Fruit fly (Drosophila melanogaster) whole organism, wandering third instar larva: ENCODE results near the gene alpha-Man-IIa.
A peak's percentile ranks its signal among the peaks of the same experiment; 100 is the strongest.

Experiments
- Abd-B ChIP-seq: fragments of >200 bp; optimal IDR thresholded peaks from 2 replicates; lab custom pipeline; 2017; ENCODE audit warnings: missing biosample characterization, missing genetic modification characterization
- CG32264 ChIP-seq: fragments of 200-800 bp; sonication (Bioruptor generic); optimal IDR thresholded peaks from 2 replicates; lab custom pipeline; 2016; ENCODE audit warnings: missing biosample characterization, missing genetic modification characterization
- CG9705 ChIP-seq: fragments of 200-800 bp; sonication (Bioruptor generic); optimal IDR thresholded peaks from 2 replicates; lab custom pipeline; 2018; ENCODE audit warnings: missing biosample characterization, mild to moderate bottlenecking, missing genetic modification characterization
- CrebA ChIP-seq: fragments of 200-800 bp; sonication (Bioruptor generic); optimal IDR thresholded peaks from 2 replicates; lab custom pipeline; 2016; ENCODE audit warnings: missing biosample characterization, mild to moderate bottlenecking, missing genetic modification characterization, borderline replicate concordance
- Dfd ChIP-seq: fragments of >200 bp; optimal IDR thresholded peaks from 2 replicates; lab custom pipeline; 2017; ENCODE audit warnings: missing biosample characterization, missing genetic modification characterization
- Dif ChIP-seq: fragments of 200-275, 200-300 bp; sonication (Bioruptor generic); optimal IDR thresholded peaks from 2 replicates; lab custom pipeline; 2018; ENCODE audit warnings: missing biosample characterization, missing genetic modification characterization; ENCODE audit not compliant: partially characterized antibody
- GATAd ChIP-seq: sonication (Bioruptor generic); optimal IDR thresholded peaks from 2 replicates; lab custom pipeline; 2016; ENCODE audit warnings: missing biosample characterization, missing genetic modification characterization
- HLH106 ChIP-seq: fragments of 200-800 bp; optimal IDR thresholded peaks from 3 replicates; lab custom pipeline; 2019; ENCODE audit warnings: missing biosample characterization, mild to moderate bottlenecking, missing genetic modification characterization, moderate library complexity
- Hnf4 ChIP-seq: fragments of 200-800 bp; sonication (Bioruptor generic); optimal IDR thresholded peaks from 2 replicates; lab custom pipeline; 2016; ENCODE audit warnings: missing biosample characterization, mild to moderate bottlenecking, missing genetic modification characterization
- Hr78 ChIP-seq: fragments of >200 bp; optimal IDR thresholded peaks from 2 replicates; lab custom pipeline; 2017; ENCODE audit warnings: missing biosample characterization, missing genetic modification characterization
- Hr83 ChIP-seq: fragments of 200-300 bp; sonication (Bioruptor generic); optimal IDR thresholded peaks from 2 replicates; lab custom pipeline; 2016; ENCODE audit warnings: missing biosample characterization, mild to moderate bottlenecking, missing genetic modification characterization, moderate library complexity; ENCODE audit not compliant: poor library complexity, severe bottlenecking
- Jra ChIP-seq: sonication (Bioruptor generic); optimal IDR thresholded peaks from 2 replicates; lab custom pipeline; 2016; ENCODE audit warnings: missing biosample characterization, missing genetic modification characterization
- Mio ChIP-seq: sonication (Bioruptor generic); optimal IDR thresholded peaks from 2 replicates; lab custom pipeline; 2016; ENCODE audit warnings: missing biosample characterization, missing genetic modification characterization
- Myc ChIP-seq: fragments of >200 bp; optimal IDR thresholded peaks from 2 replicates; lab custom pipeline; 2017
- N ChIP-seq: fragments of >200 bp; optimal IDR thresholded peaks from 2 replicates; lab custom pipeline; 2018; ENCODE audit warnings: missing biosample characterization, missing external identifiers, missing genetic modification characterization
- OdsH ChIP-seq: fragments of 200-800 bp; sonication (Bioruptor generic); optimal IDR thresholded peaks from 2 replicates; lab custom pipeline; 2016; ENCODE audit warnings: missing biosample characterization, mild to moderate bottlenecking, missing genetic modification characterization
- Rel ChIP-seq, 2 experiments: fragments of 200-800 bp; sonication (Bioruptor generic) in 1 of 2; optimal IDR thresholded peaks; 2 replicates in 1 of 2; 3 replicates in 1 of 2; lab custom pipeline; 2016 to 2019; ENCODE audit warnings: mild to moderate bottlenecking in 2 of 2, missing biosample characterization in 2 of 2, missing genetic modification characterization in 2 of 2, moderate library complexity in 1 of 2
- Sp1 ChIP-seq: fragments of 200-800 bp; sonication (Bioruptor generic); optimal IDR thresholded peaks from 3 replicates; lab custom pipeline; 2019; ENCODE audit warnings: missing biosample characterization, mild to moderate bottlenecking, missing genetic modification characterization, moderate library complexity
- Vsx2 ChIP-seq: fragments of 200-300, 225-300 bp; sonication (Bioruptor generic); optimal IDR thresholded peaks from 2 replicates; lab custom pipeline; 2018; ENCODE audit warnings: missing biosample characterization, missing genetic modification characterization; ENCODE audit not compliant: partially characterized antibody
- br ChIP-seq: fragments of 200-800 bp; sonication (Bioruptor generic); optimal IDR thresholded peaks from 2 replicates; lab custom pipeline; 2016; ENCODE audit warnings: missing biosample characterization, missing genetic modification characterization
- brk ChIP-seq: fragments of 200-800 bp; sonication (Bioruptor generic); optimal IDR thresholded peaks from 2 replicates; lab custom pipeline; 2016; ENCODE audit warnings: missing biosample characterization, mild to moderate bottlenecking, missing genetic modification characterization
- dl ChIP-seq, 2 experiments: fragments of 175-275, 200-275 bp in 1 of 2; fragments of 200-275 bp in 1 of 2; sonication (Bioruptor generic); optimal IDR thresholded peaks; lab custom pipeline; 2018; ENCODE audit warnings: mild to moderate bottlenecking in 2 of 2, missing biosample characterization in 2 of 2, missing genetic modification characterization in 2 of 2, moderate library complexity in 2 of 2; ENCODE audit not compliant: partially characterized antibody in 2 of 2, insufficient read depth in 1 of 2
- dmrt93B ChIP-seq: fragments of 200-800 bp; sonication (Bioruptor generic); optimal IDR thresholded peaks from 2 replicates; lab custom pipeline; 2018; ENCODE audit warnings: missing biosample characterization, mild to moderate bottlenecking, missing genetic modification characterization
- dsf ChIP-seq: sonication (Bioruptor generic); optimal IDR thresholded peaks from 2 replicates; lab custom pipeline; 2016; ENCODE audit warnings: missing biosample characterization, missing genetic modification characterization, borderline replicate concordance
- ey ChIP-seq: fragments of 200-800 bp; sonication (Bioruptor generic); optimal IDR thresholded peaks from 2 replicates; lab custom pipeline; 2016; ENCODE audit warnings: missing biosample characterization, missing genetic modification characterization
- foxo ChIP-seq, 2 experiments: fragments of 200-800 bp; sonication (Bioruptor generic); optimal IDR thresholded peaks; 2 replicates in 1 of 2; 3 replicates in 1 of 2; lab custom pipeline; 2016 to 2017; ENCODE audit warnings: missing biosample characterization in 2 of 2, missing genetic modification characterization in 2 of 2
- fru ChIP-seq: fragments of 200-800 bp; sonication (Bioruptor generic); optimal IDR thresholded peaks from 3 replicates; lab custom pipeline; 2016; ENCODE audit warnings: missing biosample characterization, mild to moderate bottlenecking, missing genetic modification characterization
- h ChIP-seq: fragments of 200-800 bp; sonication (Bioruptor generic); optimal IDR thresholded peaks from 3 replicates; lab custom pipeline; 2016; ENCODE audit warnings: missing biosample characterization, mild to moderate bottlenecking, missing genetic modification characterization
- jim ChIP-seq: fragments of 175-275, 200-325 bp; sonication (Bioruptor generic); optimal IDR thresholded peaks from 2 replicates; lab custom pipeline; 2016; ENCODE audit warnings: missing biosample characterization, mild to moderate bottlenecking, missing genetic modification characterization
- lola ChIP-seq: fragments of >200 bp; optimal IDR thresholded peaks from 2 replicates; lab custom pipeline; 2017; ENCODE audit warnings: missing biosample characterization, missing genetic modification characterization
- pan ChIP-seq: fragments of >200 bp; optimal IDR thresholded peaks from 2 replicates; lab custom pipeline; 2017
- psq ChIP-seq: fragments of 200-800 bp; sonication (Bioruptor generic); optimal IDR thresholded peaks from 3 replicates; lab custom pipeline; 2017; ENCODE audit warnings: missing biosample characterization, mild to moderate bottlenecking, missing genetic modification characterization, moderate library complexity
- rgr ChIP-seq: fragments of 200-800 bp; sonication (Bioruptor generic); optimal IDR thresholded peaks from 3 replicates; lab custom pipeline; 2016; ENCODE audit warnings: missing biosample characterization, mild to moderate bottlenecking, missing genetic modification characterization
- sage ChIP-seq: fragments of 200-800 bp; sonication (Bioruptor generic); optimal IDR thresholded peaks from 2 replicates; lab custom pipeline; 2016; ENCODE audit warnings: missing biosample characterization, mild to moderate bottlenecking, missing genetic modification characterization
- sv ChIP-seq: fragments of 200-800 bp; sonication (Bioruptor generic); optimal IDR thresholded peaks from 3 replicates; lab custom pipeline; 2016; ENCODE audit warnings: missing biosample characterization, missing genetic modification characterization
- tai ChIP-seq: sonication (Bioruptor generic); optimal IDR thresholded peaks from 2 replicates; lab custom pipeline; 2016; ENCODE audit warnings: missing biosample characterization, missing genetic modification characterization
- usp ChIP-seq: fragments of >200 bp; optimal IDR thresholded peaks from 2 replicates; lab custom pipeline; 2017; ENCODE audit warnings: missing biosample characterization, missing genetic modification characterization
- woc ChIP-seq: sonication (Bioruptor generic); optimal IDR thresholded peaks from 2 replicates; lab custom pipeline; 2016; ENCODE audit warnings: missing biosample characterization, mild to moderate bottlenecking, missing genetic modification characterization

The alpha-Man-IIa gene

dm6 chr3R:9401127-9401603 lies 11.2 kb upstream of the alpha-Man-IIa start, which contains the start of the genes RpL34b and CG8132:
Gene RpL34b (minus strand): TSS chr3R:9401226.
Gene CG8132 (plus strand): TSS chr3R:9401495.
- TF ChIP-seq Vsx2 (GFP tag; lab: Kevin White, UChicago) (no peak), lola (GFP tag; lab: Kevin White, UChicago) (no peak), ey (GFP tag; lab: Kevin White, UChicago) (peak; percentile 93), Hr83 (GFP tag; lab: Kevin White, UChicago) (peak; percentile 96), dsf (peak; percentile 90), Myc (lab: Kevin White, UChicago) (peak; percentile 83), N (GFP tag; lab: Kevin White, UChicago) (no peak), rgr (peak; percentile 96), psq (peak; percentile 88), br (GFP tag; lab: Kevin White, UChicago) (peak; percentile 96), brk (GFP tag; lab: Kevin White, UChicago) (no peak), OdsH (peak; percentile 93), CG9705 (peak; percentile 97), h (GFP tag; lab: Kevin White, UChicago) (peak; percentile 98), sv (GFP tag; lab: Kevin White, UChicago) (peak; percentile 97), foxo (GFP tag; optimal IDR thresholded peaks at IDR 0.05; lab: Kevin White, UChicago) (peak; percentile 27 to 98), GATAd (GFP tag; lab: Kevin White, UChicago) (peak; percentile 91), CG32264 (GFP tag; lab: Kevin White, UChicago) (peak; percentile 73), Hnf4 (peak; percentile 97), Mio (GFP tag; lab: Kevin White, UChicago) (peak; percentile 87), tai (GFP tag; lab: Kevin White, UChicago) (no peak), Jra (GFP tag; lab: Kevin White, UChicago) (peak; percentile 96), dmrt93B (GFP tag; lab: Kevin White, UChicago) (peak; percentile 96), Hr78 (GFP tag; lab: Kevin White, UChicago) (no peak), usp (GFP tag; lab: Kevin White, UChicago) (no peak), CrebA (GFP tag; lab: Kevin White, UChicago) (no peak), fru (GFP tag; lab: Kevin White, UChicago) (peak; percentile 95), jim (GFP tag; lab: Kevin White, UChicago) (peak; percentile 85), Rel (GFP tag; optimal IDR thresholded peaks at IDR 0.05; lab: Kevin White, UChicago) (peak; percentile 73), Rel (tag; optimal IDR thresholded peaks at IDR 0.05; lab: Kevin White, UChicago) (peak; percentile 84), Abd-B (GFP tag; lab: Kevin White, UChicago) (no peak), woc (GFP tag; lab: Kevin White, UChicago) (peak; percentile 86), sage (no peak), HLH106 (tag; lab: Kevin White, UChicago) (peak; percentile 97), Dfd (GFP tag; lab: Kevin White, UChicago) (no peak), pan (lab: Kevin White, UChicago) (no peak), Dif (peak; percentile 17), Sp1 (GFP tag; lab: Kevin White, UChicago) (peak; percentile 96), dl (GFP tag; optimal IDR thresholded peaks at IDR 0.05; lab: Kevin White, UChicago; ENCODE audit: insufficient read depth in 1 of 2, partially characterized antibody in 2 of 2) (no peak)

dm6 chr3R:9404104-9404512 lies 8.2 kb upstream of the alpha-Man-IIa start, which contains the start of the genes CG9356, BBIP1 and CG8135:
Gene CG9356 (minus strand): TSS chr3R:9404269.
Gene BBIP1 (plus strand): TSS chr3R:9404385.
Gene CG8135 (plus strand): TSS chr3R:9404385.
- TF ChIP-seq dmrt93B (GFP tag; lab: Kevin White, UChicago) (no peak), CG32264 (GFP tag; lab: Kevin White, UChicago) (peak; percentile 75), foxo (GFP tag; optimal IDR thresholded peaks at IDR 0.05; lab: Kevin White, UChicago) (peak in 1 of 2 experiments; percentile 86), Abd-B (GFP tag; lab: Kevin White, UChicago) (no peak), jim (GFP tag; lab: Kevin White, UChicago) (peak; percentile 8), ey (GFP tag; lab: Kevin White, UChicago) (peak; percentile 83), sage (no peak), CG9705 (peak; percentile 31), Hnf4 (no peak), Hr83 (GFP tag; lab: Kevin White, UChicago) (peak; percentile 73), Dif (no peak), GATAd (GFP tag; lab: Kevin White, UChicago) (peak; percentile 11), br (GFP tag; lab: Kevin White, UChicago) (no peak), psq (peak; percentile 62), sv (GFP tag; lab: Kevin White, UChicago) (peak; percentile 81), Dfd (GFP tag; lab: Kevin White, UChicago) (no peak), Rel (GFP tag; optimal IDR thresholded peaks at IDR 0.05; lab: Kevin White, UChicago) (no peak), Rel (tag; optimal IDR thresholded peaks at IDR 0.05; lab: Kevin White, UChicago) (peak; percentile 98), woc (GFP tag; lab: Kevin White, UChicago) (no peak), h (GFP tag; lab: Kevin White, UChicago) (no peak), brk (GFP tag; lab: Kevin White, UChicago) (no peak), Vsx2 (GFP tag; lab: Kevin White, UChicago) (no peak), Myc (lab: Kevin White, UChicago) (peak; percentile 34), lola (GFP tag; lab: Kevin White, UChicago) (no peak), Mio (GFP tag; lab: Kevin White, UChicago) (no peak), HLH106 (tag; lab: Kevin White, UChicago) (no peak), rgr (peak; percentile 82), OdsH (peak; percentile 61)
